Worm (Caenorhabditis elegans) whole organism, L1 larva: ENCODE data around the gene sra-6.

Experiments used
- C04F5.9 ChIP-seq: sonication (generic microtip); optimal IDR thresholded peaks from 2 replicates; lab custom pipeline; 2016; ENCODE audit warnings: missing genetic modification characterization, missing compliant biosample characterization
- Y116A8C.19 ChIP-seq: sonication (generic microtip); optimal IDR thresholded peaks from 2 replicates; lab custom pipeline; 2016; ENCODE audit warnings: missing compliant biosample characterization, missing genetic modification characterization, borderline replicate concordance
- aly-2 ChIP-seq: fragments of 150-350 bp; optimal IDR thresholded peaks from 2 replicates; lab custom pipeline; 2014; ENCODE audit warnings: missing biosample characterization, missing genetic modification characterization
- ama-1 ChIP-seq: fragments of 150-350 bp; optimal IDR thresholded peaks from 2 replicates; lab custom pipeline; 2014
- blmp-1 ChIP-seq: fragments of 150-350 bp; optimal IDR thresholded peaks from 2 replicates; lab custom pipeline; 2014; ENCODE audit warnings: missing biosample characterization, missing genetic modification characterization
- ceh-63 ChIP-seq: fragments of 200-800 bp; sonication (Bioruptor generic); optimal IDR thresholded peaks from 2 replicates; lab custom pipeline; 2018; ENCODE audit warnings: mild to moderate bottlenecking, missing genetic modification characterization, missing compliant biosample characterization
- ceh-8 ChIP-seq: fragments of 200-800 bp; sonication (Bioruptor generic); optimal IDR thresholded peaks from 2 replicates; lab custom pipeline; 2018; ENCODE audit warnings: mild to moderate bottlenecking, missing genetic modification characterization, moderate library complexity, missing compliant biosample characterization
- ceh-82 ChIP-seq, 3 experiments: fragments of 150-350 bp in 1 of 3; sonication (generic microtip) in 2 of 3; optimal IDR thresholded peaks; 2 replicates each; lab custom pipeline; 2014 to 2017; ENCODE audit warnings: missing biosample characterization in 3 of 3, missing genetic modification characterization in 3 of 3
- ceh-88 ChIP-seq: fragments of 200-800 bp; sonication (Bioruptor generic); IDR thresholded peaks from 2 replicates; pipeline ENCODE4 v1.3.6; 2022; ENCODE audit warnings: missing genetic modification characterization, missing compliant biosample characterization
- ceh-90 ChIP-seq: sonication (generic microtip); optimal IDR thresholded peaks from 2 replicates; lab custom pipeline; 2016; ENCODE audit warnings: missing genetic modification characterization, missing compliant biosample characterization
- ces-1 ChIP-seq: fragments of 150-350 bp; optimal IDR thresholded peaks from 2 replicates; lab custom pipeline; 2014; ENCODE audit warnings: missing biosample characterization, missing genetic modification reagents, missing genetic modification characterization
- dpl-1 ChIP-seq, 3 experiments: fragments of 150-350 bp in 2 of 3; sonication (generic microtip) in 1 of 3; optimal IDR thresholded peaks; 2 replicates each; lab custom pipeline; 2014 to 2017; ENCODE audit warnings: missing biosample characterization in 3 of 3, missing genetic modification characterization in 3 of 3, missing genetic modification reagents in 3 of 3
- efl-1 ChIP-seq, 4 experiments: fragments of 150-350 bp; optimal IDR thresholded peaks in 3 of 4; peaks in 1 of 4; 1 replicate in 1 of 4; 2 replicates in 3 of 4; lab custom pipeline; 2014; ENCODE audit warnings: missing biosample characterization in 2 of 4, missing genetic modification characterization in 2 of 4, missing genetic modification reagents in 2 of 4
- egl-13 ChIP-seq: sonication (generic microtip); optimal IDR thresholded peaks from 2 replicates; lab custom pipeline; 2016; ENCODE audit warnings: missing genotype, missing genetic modification reagents, missing genetic modification characterization, missing compliant biosample characterization
- egl-27 ChIP-seq, 2 experiments: fragments of 150-350 bp in 1 of 2; sonication (generic microtip); optimal IDR thresholded peaks; 3 replicates each; lab custom pipeline; 2017 to 2018; ENCODE audit warnings: missing biosample characterization in 2 of 2, missing genetic modification characterization in 2 of 2, missing genetic modification reagents in 2 of 2
- elt-2 ChIP-seq: sonication (generic microtip); optimal IDR thresholded peaks from 2 replicates; lab custom pipeline; 2016; ENCODE audit warnings: missing genetic modification characterization, mild to moderate bottlenecking, inconsistent platforms, missing compliant biosample characterization, missing genetic modification reagents
- elt-3 ChIP-seq, 6 experiments: fragments of 150-350 bp in 1 of 6; sonication (generic microtip); optimal IDR thresholded peaks; 2 replicates each; lab custom pipeline; 2017 to 2018; ENCODE audit warnings: missing biosample characterization in 6 of 6, missing genetic modification characterization in 6 of 6, inconsistent platforms in 1 of 6
- ets-5 ChIP-seq: fragments of 200-800 bp; sonication (Bioruptor generic); IDR thresholded peaks from 2 replicates; pipeline ENCODE4 v1.3.6; 2022; ENCODE audit warnings: missing genetic modification characterization, missing compliant biosample characterization
- fkh-10 ChIP-seq: sonication (generic microtip); optimal IDR thresholded peaks from 2 replicates; lab custom pipeline; 2017; ENCODE audit warnings: missing biosample characterization, missing genetic modification reagents, missing genetic modification characterization
- fkh-4 ChIP-seq: sonication (generic microtip); optimal IDR thresholded peaks from 2 replicates; lab custom pipeline; 2016; ENCODE audit warnings: missing compliant biosample characterization, missing genetic modification characterization, borderline replicate concordance
- fos-1 ChIP-seq: fragments of 150-350 bp; optimal IDR thresholded peaks from 2 replicates; lab custom pipeline; 2014; ENCODE audit warnings: missing biosample characterization, missing genetic modification characterization
- grh-1 ChIP-seq: fragments of 200-800 bp; sonication (Bioruptor generic); IDR thresholded peaks from 2 replicates; pipeline ENCODE4 v1.3.6; 2022; ENCODE audit warnings: missing genetic modification reagents, missing genetic modification characterization, missing compliant biosample characterization
- hlh-17 ChIP-seq: fragments of 200-800 bp; sonication (Bioruptor generic); optimal IDR thresholded peaks from 2 replicates; lab custom pipeline; 2018; ENCODE audit warnings: missing genetic modification characterization, mild to moderate bottlenecking, missing compliant biosample characterization, moderate library complexity, borderline replicate concordance
- hpl-2 ChIP-seq: fragments of 150-350 bp; optimal IDR thresholded peaks from 2 replicates; lab custom pipeline; 2014; ENCODE audit warnings: missing biosample characterization, missing genetic modification reagents, missing genetic modification characterization
- jun-1 ChIP-seq: fragments of 150-350 bp; optimal IDR thresholded peaks from 2 replicates; lab custom pipeline; 2014; ENCODE audit warnings: missing biosample characterization, missing genetic modification reagents, missing genetic modification characterization
- lin-13 ChIP-seq: fragments of 150-350 bp; optimal IDR thresholded peaks from 2 replicates; lab custom pipeline; 2014; ENCODE audit warnings: missing biosample characterization, missing genetic modification reagents, missing genetic modification characterization
- lin-14 ChIP-seq: fragments of 200-800 bp; sonication (Bioruptor generic); optimal IDR thresholded peaks from 2 replicates; lab custom pipeline; 2018; ENCODE audit warnings: mild to moderate bottlenecking, missing genetic modification characterization, moderate library complexity, missing compliant biosample characterization
- lin-35 ChIP-seq, 2 experiments: fragments of 150-350 bp; optimal IDR thresholded peaks; 2 replicates each; lab custom pipeline; 2014; ENCODE audit warnings: missing biosample characterization in 2 of 2, missing genetic modification characterization in 2 of 2, missing genetic modification reagents in 2 of 2
- lin-39 ChIP-seq: fragments of 150-350 bp; optimal IDR thresholded peaks from 2 replicates; lab custom pipeline; 2014; ENCODE audit warnings: missing biosample characterization, missing genetic modification reagents, missing genetic modification characterization
- lir-3 ChIP-seq: sonication (generic microtip); optimal IDR thresholded peaks from 2 replicates; lab custom pipeline; 2016; ENCODE audit warnings: mild to moderate bottlenecking, missing genetic modification characterization, moderate library complexity, missing compliant biosample characterization; ENCODE audit not compliant: poor library complexity
- lsy-2 ChIP-seq, 2 experiments: fragments of 150-350 bp; optimal IDR thresholded peaks; 2 replicates each; lab custom pipeline; 2014; ENCODE audit warnings: missing biosample characterization in 2 of 2, missing genetic modification characterization in 2 of 2
- mdl-1 ChIP-seq, 2 experiments: fragments of 150-350 bp; optimal IDR thresholded peaks; 2 replicates each; lab custom pipeline; 2014 to 2017; ENCODE audit warnings: missing biosample characterization in 2 of 2, missing genetic modification characterization in 2 of 2, inconsistent platforms in 1 of 2
- mef-2 ChIP-seq: fragments of 150-350 bp; optimal IDR thresholded peaks from 2 replicates; lab custom pipeline; 2014; ENCODE audit warnings: missing biosample characterization, missing genetic modification characterization
- mep-1 ChIP-seq: fragments of 150-350 bp; optimal IDR thresholded peaks from 2 replicates; lab custom pipeline; 2014; ENCODE audit warnings: missing biosample characterization, missing genetic modification characterization
- nhr-11 ChIP-seq: fragments of 150-350 bp; optimal IDR thresholded peaks from 2 replicates; lab custom pipeline; 2014; ENCODE audit warnings: missing biosample characterization, missing genetic modification characterization
- nhr-12 ChIP-seq: sonication (generic microtip); optimal IDR thresholded peaks from 2 replicates; lab custom pipeline; 2017; ENCODE audit warnings: missing biosample characterization, missing genetic modification characterization
- nhr-20 ChIP-seq: sonication (generic microtip); optimal IDR thresholded peaks from 2 replicates; lab custom pipeline; 2016; ENCODE audit warnings: mild to moderate bottlenecking, missing genetic modification characterization, missing compliant biosample characterization
- nhr-28 ChIP-seq: fragments of 150-350 bp; optimal IDR thresholded peaks from 2 replicates; lab custom pipeline; 2014; ENCODE audit warnings: missing biosample characterization, missing genetic modification characterization
- nhr-47 ChIP-seq: sonication (generic microtip); optimal IDR thresholded peaks from 2 replicates; lab custom pipeline; 2016; ENCODE audit warnings: mild to moderate bottlenecking, missing genetic modification characterization, moderate library complexity, missing compliant biosample characterization
- nhr-77 ChIP-seq: fragments of 150-350 bp; optimal IDR thresholded peaks from 2 replicates; lab custom pipeline; 2014; ENCODE audit warnings: missing biosample characterization, missing genetic modification characterization
- nhr-85 ChIP-seq: sonication (generic microtip); peaks from one replicate; lab custom pipeline; 2016; ENCODE audit warnings: missing genetic modification characterization, inconsistent platforms, missing compliant biosample characterization
- pag-3 ChIP-seq: sonication (generic microtip); optimal IDR thresholded peaks from 2 replicates; lab custom pipeline; 2017; ENCODE audit warnings: missing genetic modification characterization, mild to moderate bottlenecking, missing compliant biosample characterization, antibody characterized with exemption, borderline replicate concordance; ENCODE audit not compliant: insufficient read depth
- pax-3 ChIP-seq: fragments of 200-800 bp; sonication (Bioruptor generic); optimal IDR thresholded peaks from 2 replicates; lab custom pipeline; 2018; ENCODE audit warnings: mild to moderate bottlenecking, missing genetic modification characterization, moderate library complexity, missing compliant biosample characterization
- rnt-1 ChIP-seq: sonication (generic microtip); optimal IDR thresholded peaks from 2 replicates; lab custom pipeline; 2016; ENCODE audit warnings: mild to moderate bottlenecking, missing genetic modification characterization, moderate library complexity, missing compliant biosample characterization
- sox-4 ChIP-seq: sonication (generic microtip); optimal IDR thresholded peaks from 2 replicates; lab custom pipeline; 2016; ENCODE audit warnings: missing genetic modification characterization, missing compliant biosample characterization
- unc-130 ChIP-seq: fragments of 150-350 bp; optimal IDR thresholded peaks from 2 replicates; lab custom pipeline; 2017; ENCODE audit warnings: missing biosample characterization, missing genetic modification characterization, inconsistent platforms
- unc-30 ChIP-seq: sonication (generic microtip); optimal IDR thresholded peaks from 2 replicates; lab custom pipeline; 2017; ENCODE audit warnings: missing biosample characterization, missing genetic modification characterization
- unc-86 ChIP-seq: sonication (generic microtip); optimal IDR thresholded peaks from 2 replicates; lab custom pipeline; 2016; ENCODE audit warnings: missing genetic modification characterization, missing compliant biosample characterization
- xbp-1 ChIP-seq: sonication (generic microtip); optimal IDR thresholded peaks from 2 replicates; lab custom pipeline; 2016; ENCODE audit warnings: missing genetic modification characterization, missing compliant biosample characterization
- zag-1 ChIP-seq: fragments of 150-350 bp; optimal IDR thresholded peaks from 2 replicates; lab custom pipeline; 2014; ENCODE audit warnings: missing biosample characterization, missing genetic modification characterization
- zip-4 ChIP-seq: fragments of 200-800 bp; sonication (Bioruptor generic); optimal IDR thresholded peaks from 2 replicates; lab custom pipeline; 2018; ENCODE audit warnings: mild to moderate bottlenecking, missing genetic modification characterization, moderate library complexity, missing compliant biosample characterization
- ztf-4 ChIP-seq: fragments of 150-350 bp; optimal IDR thresholded peaks from 2 replicates; lab custom pipeline; 2014; ENCODE audit warnings: missing biosample characterization, missing genetic modification characterization

Gene sra-6

ce11 chrII:9586734-9587209, 36.2 kb upstream of the sra-6 start, which contains the start of gene ugt-58:
Gene ugt-58 (minus strand): TSS chrII:9586784.
- TF ChIP-seq zip-4 (GFP tag; lab: Kevin White, UChicago) (no peak), mef-2 (no peak), hlh-17 (GFP tag; lab: Kevin White, UChicago) (no peak), fkh-10 (GFP tag; lab: Kevin White, UChicago) (no peak), dpl-1 (GFP tag; optimal IDR thresholded peaks at IDR 0.05; lab: Kevin White, UChicago) (no peak), lir-3 (tag; lab: Kevin White, UChicago) (no peak), lin-13 (GFP tag; lab: Kevin White, UChicago) (no peak), elt-2 (peak; percentile 40), xbp-1 (tag; lab: Kevin White, UChicago) (no peak), sox-4 (no peak), ceh-82 (tag; optimal IDR thresholded peaks at IDR 0.05; lab: Kevin White, UChicago) (no peak), lsy-2 (tag; optimal IDR thresholded peaks at IDR 0.05; lab: Kevin White, UChicago) (peak; percentile 15 to 17), ceh-88 (no peak), C04F5.9 (no peak), elt-3 (tag; optimal IDR thresholded peaks at IDR 0.05; lab: Kevin White, UChicago) (peak in 5 of 6 experiments; percentile 33 to 74 (median 53)), ets-5 (no peak), nhr-20 (peak; percentile 80), zag-1 (tag; lab: Kevin White, UChicago) (no peak), unc-86 (no peak), ztf-4 (tag; lab: Kevin White, UChicago) (no peak), fkh-4 (tag; lab: Kevin White, UChicago) (no peak), blmp-1 (tag; lab: Kevin White, UChicago) (peak; percentile 23), nhr-47 (tag; lab: Kevin White, UChicago) (no peak), pax-3 (no peak), lin-35 (GFP tag; optimal IDR thresholded peaks at IDR 0.05; lab: Kevin White, UChicago) (peak in 1 of 2 experiments; percentile 39), nhr-77 (tag; lab: Kevin White, UChicago) (no peak), unc-30 (no peak), rnt-1 (tag; lab: Kevin White, UChicago) (no peak), ama-1 (lab: Kevin White, UChicago) (no peak), Y116A8C.19 (tag; lab: Kevin White, UChicago) (no peak), ceh-63 (no peak), egl-27 (tag; optimal IDR thresholded peaks at IDR 0.05; lab: Kevin White, UChicago) (no peak), nhr-28 (tag; lab: Kevin White, UChicago) (peak; percentile 36), ceh-8 (no peak), mep-1 (tag; lab: Kevin White, UChicago) (peak; percentile 29), ces-1 (GFP tag; lab: Kevin White, UChicago) (no peak), jun-1 (tag; lab: Kevin White, UChicago) (no peak), grh-1 (GFP tag; lab: Robert Waterston, UW) (no peak), efl-1 (optimal IDR thresholded peaks at IDR 0.05; lab: Kevin White, UChicago) (no peak), efl-1 (GFP tag; optimal IDR thresholded peaks at IDR 0.05 in 1 of 2; lab: Kevin White, UChicago) (no peak), hpl-2 (GFP tag; lab: Kevin White, UChicago) (no peak), mdl-1 (tag; optimal IDR thresholded peaks at IDR 0.05; lab: Kevin White, UChicago) (no peak), pag-3 (tag; lab: Kevin White, UChicago) (no peak), nhr-85 (peak; percentile 72), nhr-11 (tag; lab: Kevin White, UChicago) (no peak), nhr-12 (tag; lab: Kevin White, UChicago) (no peak), lin-14 (GFP tag; lab: Kevin White, UChicago) (peak; percentile 20), ceh-90 (no peak), fos-1 (tag; lab: Kevin White, UChicago) (no peak), lin-39 (tag; lab: Kevin White, UChicago) (no peak), aly-2 (tag; lab: Kevin White, UChicago) (no peak), egl-13 (tag; lab: Kevin White, UChicago) (no peak), unc-130 (tag; lab: Kevin White, UChicago) (no peak)
